Fruit fly (Drosophila melanogaster) whole organism, embryonic: Measurements from ENCODE around the gene Gad1.

Experiments used
- CG14014 ChIP-seq: fragments of 200-800 bp; sonication (Bioruptor generic); IDR thresholded peaks from 2 replicates; pipeline ENCODE4 v1.3.6; 2022; ENCODE audit warnings: missing biosample characterization, missing genetic modification characterization
- CG8478 ChIP-seq: fragments of >200 bp; optimal IDR thresholded peaks from 2 replicates; lab custom pipeline; 2018

DNA sequence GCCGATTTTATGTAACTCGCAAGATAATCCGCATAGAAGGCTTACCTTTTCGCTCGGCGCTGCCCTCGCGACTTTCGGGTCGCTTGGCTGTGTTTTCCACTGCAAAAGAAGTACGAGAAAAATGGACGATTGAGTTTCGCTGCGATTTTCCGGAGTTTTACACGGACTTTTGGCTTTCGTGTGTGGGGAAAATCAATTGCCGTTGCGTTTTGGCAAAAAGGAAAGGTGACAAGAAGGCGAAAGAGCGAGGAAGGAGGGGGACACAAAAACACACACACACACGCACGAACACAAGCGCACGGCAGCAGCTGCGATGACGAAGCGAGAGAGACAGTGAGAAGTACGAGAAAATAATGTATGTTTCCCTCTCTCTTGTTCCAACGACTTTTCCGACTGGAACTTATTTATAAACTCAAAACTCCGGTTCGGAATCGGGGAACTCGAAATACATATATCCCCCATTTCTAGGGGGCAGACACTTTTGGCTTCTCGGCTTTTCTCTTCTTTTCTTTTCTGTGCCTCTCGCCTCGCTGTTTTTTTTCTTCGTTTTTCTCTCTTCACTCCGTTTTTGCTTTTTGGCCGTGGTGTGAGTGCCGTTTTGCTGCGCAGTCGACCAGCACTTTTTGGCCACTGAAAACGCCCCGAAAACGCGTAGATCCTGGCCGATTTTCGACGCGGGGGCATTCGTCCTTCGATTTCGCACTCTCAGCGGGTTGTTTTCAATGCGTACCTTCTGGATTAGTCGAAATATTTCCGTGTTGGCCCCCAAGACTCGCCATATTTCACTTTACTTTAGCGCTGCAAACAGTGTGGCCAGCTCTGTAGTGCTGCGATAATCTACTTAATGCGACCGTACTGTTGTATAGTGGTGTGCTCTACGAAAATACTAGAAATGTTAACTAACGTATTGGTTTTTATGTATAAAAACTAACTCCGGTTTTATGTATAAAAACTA lies 45.5 kb upstream of the Gad1 start, which contains the start of gene ens:
- TF ChIP-seq CG8478 (no peak), CG14014 (GFP tag; lab: Robert Waterston, UW) (no peak)
